Worm (Caenorhabditis elegans): ENCODE measurements around the gene cest-24.
A peak's percentile ranks its signal among the peaks of the same experiment; 100 is the strongest.

DNA sequence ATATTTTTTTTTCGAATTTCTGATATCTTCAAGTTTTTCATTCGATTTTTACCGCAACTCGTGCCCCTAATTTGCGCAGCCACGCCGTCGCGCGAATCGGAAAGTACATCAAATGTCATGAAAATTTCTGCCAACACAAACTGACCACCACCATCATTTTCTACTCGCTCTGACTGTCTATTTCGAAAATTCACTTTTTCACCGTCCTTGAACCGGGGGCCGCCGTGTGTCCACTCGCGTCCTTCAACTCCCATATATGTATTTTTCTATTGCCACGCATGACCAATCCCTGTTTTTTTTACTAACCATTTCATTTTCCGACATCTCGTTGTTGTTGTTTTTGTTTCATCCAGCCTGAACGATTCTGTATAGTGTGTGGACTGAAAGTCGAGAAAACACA, 32.9 kb downstream of the cest-24 start:
- TF ChIP-seq unc-30 (tag; optimal IDR thresholded peaks at IDR 0.05) (no peak), aha-1 (tag; optimal IDR thresholded peaks at IDR 0.05) (no peak), mdl-1 (tag; optimal IDR thresholded peaks at IDR 0.05) (no peak), fkh-10 (GFP tag; optimal IDR thresholded peaks at IDR 0.05) (no peak), unc-130 (tag; optimal IDR thresholded peaks at IDR 0.05) (peak; percentile 6), lsy-2 (tag; optimal IDR thresholded peaks at IDR 0.05) (no peak), fkh-8 (tag; optimal IDR thresholded peaks at IDR 0.05) (no peak), lin-35 (GFP tag; optimal IDR thresholded peaks at IDR 0.05) (peak in 1 of 2 experiments; percentile 13), snpc-4 (tag; optimal IDR thresholded peaks at IDR 0.05) (no peak)

Measured in whole organism, L1 larva.